Worm (Caenorhabditis elegans): ENCODE results near the gene melo-3.
"Not testable (repeated sequence)": the region's sequence is repeated elsewhere in the genome, so short reads cannot be mapped to it uniquely, and the experiment has no call there.

melo-3 gene

ce11 chrV:15036769-15037168 lies at the start of gene melo-3:
Gene melo-3 (minus strand): TSS chrV:15036869.
- not testable (repeated sequence) for TF ChIP-seq him-1, dao-5, W03F9.2 (tag; optimal IDR thresholded peaks at IDR 0.05)

- TF ChIP-seq him-1 (tag; optimal IDR thresholded peaks at IDR 0.05) (peak; percentile 88), dao-5 (tag; optimal IDR thresholded peaks at IDR 0.05) (no peak), W03F9.2 (tag; optimal IDR thresholded peaks at IDR 0.05) (peak; percentile 96)
These were observed 48.7 kb upstream of the melo-3 start, which contains the start of the genes ahsa-1 and C01G10.7 for ce11 chrV:15085335-15085800. Gene ahsa-1 (minus strand): TSS chrV:15085385. Gene C01G10.7 (plus strand): TSS chrV:15085747.

ce11 chrV:15083659-15084058 lies 47.0 kb upstream of the melo-3 start:
- TF ChIP-seq W03F9.2 (tag; optimal IDR thresholded peaks at IDR 0.05) = no peak
- no peak for TF ChIP-seq him-1 (tag; optimal IDR thresholded peaks at IDR 0.05)
- no peak for TF ChIP-seq dao-5 (tag; optimal IDR thresholded peaks at IDR 0.05)

- TF ChIP-seq him-1 (tag; optimal IDR thresholded peaks at IDR 0.05) = peak; percentile 61
- TF ChIP-seq W03F9.2 (tag; optimal IDR thresholded peaks at IDR 0.05) = peak; percentile 72
- TF ChIP-seq dao-5 (tag; optimal IDR thresholded peaks at IDR 0.05) = no peak
These were observed 45.6 kb upstream of the melo-3 start, which contains the start of the genes C01G10.10 and C01G10.9 for ce11 chrV:15082291-15082690. Gene C01G10.10 (minus strand): TSS chrV:15082441. Gene C01G10.9 (plus strand): TSS chrV:15082530.

- TF ChIP-seq him-1 (tag; optimal IDR thresholded peaks at IDR 0.05) (no peak), W03F9.2 (tag; optimal IDR thresholded peaks at IDR 0.05) (no peak), dao-5 (tag; optimal IDR thresholded peaks at IDR 0.05) (no peak)
These were observed 41.9 kb upstream of the melo-3 start for ce11 chrV:15078560-15078959.

- TF ChIP-seq dao-5 (tag; optimal IDR thresholded peaks at IDR 0.05) (no peak), W03F9.2 (tag; optimal IDR thresholded peaks at IDR 0.05) (no peak), him-1 (tag; optimal IDR thresholded peaks at IDR 0.05) (peak; percentile 3)
These were observed 38.2 kb upstream of the melo-3 start for ce11 chrV:15074907-15075306.

- TF ChIP-seq dao-5 (tag; optimal IDR thresholded peaks at IDR 0.05) = no peak
- TF ChIP-seq him-1 (tag; optimal IDR thresholded peaks at IDR 0.05) = no peak
- TF ChIP-seq W03F9.2 (tag; optimal IDR thresholded peaks at IDR 0.05) = no peak
These were observed 36.1 kb upstream of the melo-3 start for ce11 chrV:15072738-15073137.

- no peak for TF ChIP-seq W03F9.2 (tag; optimal IDR thresholded peaks at IDR 0.05)
- TF ChIP-seq dao-5 (tag; optimal IDR thresholded peaks at IDR 0.05) = no peak
- peak; percentile 68 for TF ChIP-seq him-1 (tag; optimal IDR thresholded peaks at IDR 0.05)
These were observed 34.5 kb upstream of the melo-3 start, which contains the start of gene unc-76 for ce11 chrV:15071015-15071810. Gene unc-76 (plus strand): TSS chrV:15071760.

ce11 chrV:15069435-15069985 lies 32.8 kb upstream of the melo-3 start:
- TF ChIP-seq W03F9.2 (tag; optimal IDR thresholded peaks at IDR 0.05) (no peak), dao-5 (tag; optimal IDR thresholded peaks at IDR 0.05) (no peak), him-1 (tag; optimal IDR thresholded peaks at IDR 0.05) (no peak)

- TF ChIP-seq W03F9.2 (tag; optimal IDR thresholded peaks at IDR 0.05) (no peak), dao-5 (tag; optimal IDR thresholded peaks at IDR 0.05) (no peak), him-1 (tag; optimal IDR thresholded peaks at IDR 0.05) (no peak)
These were observed 31.7 kb upstream of the melo-3 start, which contains the start of gene dnj-3 for ce11 chrV:15068378-15068777. Gene dnj-3 (plus strand): TSS chrV:15068678.

ce11 chrV:15067165-15067564 lies 30.5 kb upstream of the melo-3 start, which contains the start of gene C25D7.10:
Gene C25D7.10 (plus strand): TSS chrV:15067465.
- TF ChIP-seq dao-5 (tag; optimal IDR thresholded peaks at IDR 0.05) (no peak), W03F9.2 (tag; optimal IDR thresholded peaks at IDR 0.05) (no peak), him-1 (tag; optimal IDR thresholded peaks at IDR 0.05) (no peak)

- TF ChIP-seq dao-5 (tag; optimal IDR thresholded peaks at IDR 0.05) = no peak
- no peak for TF ChIP-seq him-1 (tag; optimal IDR thresholded peaks at IDR 0.05)
- no peak for TF ChIP-seq W03F9.2 (tag; optimal IDR thresholded peaks at IDR 0.05)
These were observed 29.2 kb upstream of the melo-3 start, which contains the start of gene otub-1 for ce11 chrV:15065837-15066348. Gene otub-1 (plus strand): TSS chrV:15066298.

- no peak for TF ChIP-seq him-1 (tag; optimal IDR thresholded peaks at IDR 0.05)
- TF ChIP-seq W03F9.2 (tag; optimal IDR thresholded peaks at IDR 0.05) = no peak
- TF ChIP-seq dao-5 (tag; optimal IDR thresholded peaks at IDR 0.05) = no peak
These were observed 28.5 kb upstream of the melo-3 start, which contains the start of gene C25D7.9 for ce11 chrV:15065068-15065744. Gene C25D7.9 (plus strand): TSS chrV:15065135.
